Fruit fly (Drosophila melanogaster) whole organism, prepupa: ENCODE data around the gene Brf.

Experiments
- CG8319 ChIP-seq: fragments of 200-800 bp; sonication (Bioruptor generic); optimal IDR thresholded peaks from 3 replicates; lab custom pipeline; 2016; ENCODE audit warnings: missing biosample characterization, missing genetic modification characterization
- Lpt ChIP-seq: fragments of 200-800 bp; sonication (Bioruptor generic); optimal IDR thresholded peaks from 3 replicates; lab custom pipeline; 2016; ENCODE audit warnings: missing biosample characterization, missing genetic modification characterization
- esn ChIP-seq: fragments of 200-800 bp; sonication (Bioruptor generic); optimal IDR thresholded peaks from 2 replicates; lab custom pipeline; 2016; ENCODE audit warnings: missing biosample characterization, mild to moderate bottlenecking, missing genetic modification characterization, moderate library complexity

DNA sequence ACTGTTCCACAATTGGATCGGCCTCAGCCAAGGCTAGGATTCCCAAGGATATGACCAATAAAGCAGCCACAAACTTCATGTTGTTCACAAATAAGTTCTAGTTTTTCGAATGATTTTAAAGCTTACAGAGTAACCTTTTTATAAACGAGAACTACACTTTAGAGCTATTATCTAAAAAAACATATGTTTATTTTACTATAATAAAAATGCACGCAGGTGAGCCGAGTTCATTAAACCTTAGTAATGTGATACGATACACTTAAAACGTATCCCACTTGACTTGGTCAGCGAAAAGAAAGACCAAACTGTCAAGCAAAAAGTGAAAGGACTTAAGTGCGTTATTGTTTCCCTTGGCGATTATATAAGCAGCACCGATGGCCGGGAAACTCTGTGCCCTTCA, 43.2 kb upstream of the Brf start, which contains the start of gene CG44090:
- TF ChIP-seq CG8319 (GFP tag; lab: Kevin White, UChicago) (no peak), Lpt (GFP tag; lab: Kevin White, UChicago) (no peak), esn (GFP tag; lab: Kevin White, UChicago) (no peak)
